Worm (Caenorhabditis elegans) whole organism, L1 larva: ENCODE data around the gene pptr-2.

Source experiments
- C04F5.9 ChIP-seq: sonication (generic microtip); optimal IDR thresholded peaks from 2 replicates; lab custom pipeline; 2016; ENCODE audit warnings: missing genetic modification characterization, missing compliant biosample characterization
- C16A3.4 ChIP-seq: fragments of 150-350 bp; optimal IDR thresholded peaks from 2 replicates; lab custom pipeline; 2014; ENCODE audit warnings: missing biosample characterization, missing genetic modification characterization
- C34B4.2 ChIP-seq: sonication (generic microtip); optimal IDR thresholded peaks from 2 replicates; lab custom pipeline; 2017; ENCODE audit warnings: mild to moderate bottlenecking, missing genetic modification characterization, missing compliant biosample characterization
- aly-2 ChIP-seq: fragments of 150-350 bp; optimal IDR thresholded peaks from 2 replicates; lab custom pipeline; 2014; ENCODE audit warnings: missing biosample characterization, missing genetic modification characterization
- ama-1 ChIP-seq: fragments of 150-350 bp; optimal IDR thresholded peaks from 2 replicates; lab custom pipeline; 2014
- blmp-1 ChIP-seq: fragments of 150-350 bp; optimal IDR thresholded peaks from 2 replicates; lab custom pipeline; 2014; ENCODE audit warnings: missing biosample characterization, missing genetic modification characterization
- ceh-88 ChIP-seq: fragments of 200-800 bp; sonication (Bioruptor generic); IDR thresholded peaks from 2 replicates; pipeline ENCODE4 v1.3.6; 2022; ENCODE audit warnings: missing genetic modification characterization, missing compliant biosample characterization
- dpl-1 ChIP-seq, 3 experiments: fragments of 150-350 bp in 2 of 3; sonication (generic microtip) in 1 of 3; optimal IDR thresholded peaks; 2 replicates each; lab custom pipeline; 2014 to 2017; ENCODE audit warnings: missing biosample characterization in 3 of 3, missing genetic modification characterization in 3 of 3, missing genetic modification reagents in 3 of 3
- dsc-1 ChIP-seq: sonication (generic microtip); optimal IDR thresholded peaks from 2 replicates; lab custom pipeline; 2016; ENCODE audit warnings: mild to moderate bottlenecking, missing genetic modification characterization, missing compliant biosample characterization
- efl-1 ChIP-seq, 4 experiments: fragments of 150-350 bp; optimal IDR thresholded peaks in 3 of 4; peaks in 1 of 4; 1 replicate in 1 of 4; 2 replicates in 3 of 4; lab custom pipeline; 2014; ENCODE audit warnings: missing biosample characterization in 2 of 4, missing genetic modification characterization in 2 of 4, missing genetic modification reagents in 2 of 4
- efl-3 ChIP-seq: fragments of 200-800 bp; sonication (Bioruptor generic); optimal IDR thresholded peaks from 2 replicates; lab custom pipeline; 2018; ENCODE audit warnings: mild to moderate bottlenecking, missing genetic modification characterization, missing compliant biosample characterization
- elt-2 ChIP-seq: sonication (generic microtip); optimal IDR thresholded peaks from 2 replicates; lab custom pipeline; 2016; ENCODE audit warnings: missing genetic modification characterization, mild to moderate bottlenecking, inconsistent platforms, missing compliant biosample characterization, missing genetic modification reagents
- elt-3 ChIP-seq, 6 experiments: fragments of 150-350 bp in 1 of 6; sonication (generic microtip); optimal IDR thresholded peaks; 2 replicates each; lab custom pipeline; 2017 to 2018; ENCODE audit warnings: missing biosample characterization in 6 of 6, missing genetic modification characterization in 6 of 6, inconsistent platforms in 1 of 6
- fkh-8 ChIP-seq: sonication (generic microtip); optimal IDR thresholded peaks from 2 replicates; lab custom pipeline; 2016; ENCODE audit warnings: mild to moderate bottlenecking, missing genetic modification characterization, missing compliant biosample characterization
- grh-1 ChIP-seq: fragments of 200-800 bp; sonication (Bioruptor generic); IDR thresholded peaks from 2 replicates; pipeline ENCODE4 v1.3.6; 2022; ENCODE audit warnings: missing genetic modification reagents, missing genetic modification characterization, missing compliant biosample characterization
- hpl-2 ChIP-seq: fragments of 150-350 bp; optimal IDR thresholded peaks from 2 replicates; lab custom pipeline; 2014; ENCODE audit warnings: missing biosample characterization, missing genetic modification reagents, missing genetic modification characterization
- irx-1 ChIP-seq: sonication (generic microtip); optimal IDR thresholded peaks from 2 replicates; lab custom pipeline; 2016; ENCODE audit warnings: missing genetic modification characterization, missing compliant biosample characterization
- isw-1 ChIP-seq: fragments of 200-800 bp; sonication (Bioruptor generic); IDR thresholded peaks from 2 replicates; pipeline ENCODE4 v1.3.6; 2022; ENCODE audit warnings: missing genetic modification characterization, missing compliant biosample characterization
- jun-1 ChIP-seq: fragments of 150-350 bp; optimal IDR thresholded peaks from 2 replicates; lab custom pipeline; 2014; ENCODE audit warnings: missing biosample characterization, missing genetic modification reagents, missing genetic modification characterization
- lin-13 ChIP-seq: fragments of 150-350 bp; optimal IDR thresholded peaks from 2 replicates; lab custom pipeline; 2014; ENCODE audit warnings: missing biosample characterization, missing genetic modification reagents, missing genetic modification characterization
- lin-14 ChIP-seq: fragments of 200-800 bp; sonication (Bioruptor generic); optimal IDR thresholded peaks from 2 replicates; lab custom pipeline; 2018; ENCODE audit warnings: mild to moderate bottlenecking, missing genetic modification characterization, moderate library complexity, missing compliant biosample characterization
- lin-15B ChIP-seq: fragments of 150-350 bp; sonication (generic microtip); optimal IDR thresholded peaks from 3 replicates; lab custom pipeline; 2014; ENCODE audit warnings: missing biosample characterization, missing genetic modification characterization
- lsy-2 ChIP-seq, 2 experiments: fragments of 150-350 bp; optimal IDR thresholded peaks; 2 replicates each; lab custom pipeline; 2014; ENCODE audit warnings: missing biosample characterization in 2 of 2, missing genetic modification characterization in 2 of 2
- nhr-20 ChIP-seq: sonication (generic microtip); optimal IDR thresholded peaks from 2 replicates; lab custom pipeline; 2016; ENCODE audit warnings: mild to moderate bottlenecking, missing genetic modification characterization, missing compliant biosample characterization
- nhr-47 ChIP-seq: sonication (generic microtip); optimal IDR thresholded peaks from 2 replicates; lab custom pipeline; 2016; ENCODE audit warnings: mild to moderate bottlenecking, missing genetic modification characterization, moderate library complexity, missing compliant biosample characterization
- nhr-71 ChIP-seq: sonication (generic microtip); optimal IDR thresholded peaks from 2 replicates; lab custom pipeline; 2016; ENCODE audit warnings: mild to moderate bottlenecking, missing genetic modification characterization, moderate library complexity, missing compliant biosample characterization
- nhr-76 ChIP-seq: sonication (generic microtip); optimal IDR thresholded peaks from 2 replicates; lab custom pipeline; 2017; ENCODE audit warnings: missing biosample characterization, missing genetic modification characterization
- nhr-77 ChIP-seq: fragments of 150-350 bp; optimal IDR thresholded peaks from 2 replicates; lab custom pipeline; 2014; ENCODE audit warnings: missing biosample characterization, missing genetic modification characterization
- nhr-84 ChIP-seq: sonication (generic microtip); optimal IDR thresholded peaks from 2 replicates; lab custom pipeline; 2017; ENCODE audit warnings: missing biosample characterization, missing genetic modification characterization
- nhr-85 ChIP-seq: sonication (generic microtip); peaks from one replicate; lab custom pipeline; 2016; ENCODE audit warnings: missing genetic modification characterization, inconsistent platforms, missing compliant biosample characterization
- nhr-90 ChIP-seq: sonication (generic microtip); optimal IDR thresholded peaks from 2 replicates; lab custom pipeline; 2016; ENCODE audit warnings: mild to moderate bottlenecking, missing genetic modification characterization, missing compliant biosample characterization; ENCODE audit not compliant: poor library complexity
- pag-3 ChIP-seq: sonication (generic microtip); optimal IDR thresholded peaks from 2 replicates; lab custom pipeline; 2017; ENCODE audit warnings: missing genetic modification characterization, mild to moderate bottlenecking, missing compliant biosample characterization, antibody characterized with exemption, borderline replicate concordance; ENCODE audit not compliant: insufficient read depth
- pax-3 ChIP-seq: fragments of 200-800 bp; sonication (Bioruptor generic); optimal IDR thresholded peaks from 2 replicates; lab custom pipeline; 2018; ENCODE audit warnings: mild to moderate bottlenecking, missing genetic modification characterization, moderate library complexity, missing compliant biosample characterization
- skn-1 ChIP-seq: fragments of 150-350 bp; optimal IDR thresholded peaks from 2 replicates; lab custom pipeline; 2014; ENCODE audit warnings: missing biosample characterization, missing genetic modification characterization
- snpc-4 ChIP-seq: fragments of 150-350 bp; optimal IDR thresholded peaks from 2 replicates; lab custom pipeline; 2014; ENCODE audit warnings: missing biosample characterization, missing genetic modification characterization
- snu-23 ChIP-seq: sonication (generic microtip); optimal IDR thresholded peaks from 2 replicates; lab custom pipeline; 2016; ENCODE audit warnings: missing genetic modification characterization, missing compliant biosample characterization
- unc-62 ChIP-seq: fragments of 150-350 bp; optimal IDR thresholded peaks from 2 replicates; lab custom pipeline; 2014; ENCODE audit warnings: missing biosample characterization, missing genetic modification reagents, missing genetic modification characterization
- unc-86 ChIP-seq: sonication (generic microtip); optimal IDR thresholded peaks from 2 replicates; lab custom pipeline; 2016; ENCODE audit warnings: missing genetic modification characterization, missing compliant biosample characterization
- xbp-1 ChIP-seq: sonication (generic microtip); optimal IDR thresholded peaks from 2 replicates; lab custom pipeline; 2016; ENCODE audit warnings: missing genetic modification characterization, missing compliant biosample characterization
- zag-1 ChIP-seq: fragments of 150-350 bp; optimal IDR thresholded peaks from 2 replicates; lab custom pipeline; 2014; ENCODE audit warnings: missing biosample characterization, missing genetic modification characterization
- zip-4 ChIP-seq: fragments of 200-800 bp; sonication (Bioruptor generic); optimal IDR thresholded peaks from 2 replicates; lab custom pipeline; 2018; ENCODE audit warnings: mild to moderate bottlenecking, missing genetic modification characterization, moderate library complexity, missing compliant biosample characterization
- ztf-11 ChIP-seq, 2 experiments: sonication (generic microtip); optimal IDR thresholded peaks; 2 replicates each; lab custom pipeline; 2016 to 2017; ENCODE audit warnings: missing genetic modification characterization in 2 of 2, missing biosample characterization in 1 of 2, missing compliant biosample characterization in 1 of 2
- ztf-4 ChIP-seq: fragments of 150-350 bp; optimal IDR thresholded peaks from 2 replicates; lab custom pipeline; 2014; ENCODE audit warnings: missing biosample characterization, missing genetic modification characterization

Gene pptr-2

DNA sequence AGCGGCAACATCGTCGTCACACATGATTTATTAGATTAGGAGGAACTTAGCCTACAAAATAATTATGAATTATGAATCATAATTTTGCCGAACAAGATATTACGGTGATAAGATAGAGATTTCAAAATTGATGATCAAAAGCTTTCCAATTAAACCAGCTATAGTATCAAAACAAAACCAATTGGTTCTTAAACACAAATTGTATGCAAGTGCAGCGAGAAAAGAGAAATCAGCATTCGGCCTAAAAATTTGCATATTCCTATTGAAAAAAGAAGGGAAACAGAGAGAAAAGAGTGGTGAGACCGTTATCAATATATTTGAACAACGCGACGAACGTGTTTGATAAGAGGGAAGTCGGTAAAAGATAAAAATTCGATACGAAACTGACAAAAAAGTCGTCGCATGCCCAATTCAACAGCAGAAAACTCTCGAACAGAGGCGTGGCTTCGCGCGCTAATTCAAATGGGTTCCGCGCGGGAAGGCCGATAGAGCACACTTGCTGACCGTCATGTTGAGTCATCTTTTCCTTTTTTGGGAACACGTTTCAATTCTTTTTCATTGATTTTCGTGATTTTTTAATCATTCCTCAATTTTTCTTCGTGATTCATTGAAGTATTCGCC, 43.5 kb upstream of the pptr-2 start, which contains the start of gene act-2 (continued):
- TF ChIP-seq fkh-8 (peak; percentile 87), dsc-1 (no peak), lin-15B (peak; percentile 65), nhr-84 (tag; lab: Kevin White, UChicago) (no peak), dpl-1 (GFP tag; optimal IDR thresholded peaks at IDR 0.05; lab: Kevin White, UChicago) (peak; percentile 89 to 93 (median 93)), xbp-1 (peak; percentile 69), nhr-76 (tag; lab: Kevin White, UChicago) (no peak), C16A3.4 (tag; lab: Kevin White, UChicago) (peak; percentile 66)

DNA sequence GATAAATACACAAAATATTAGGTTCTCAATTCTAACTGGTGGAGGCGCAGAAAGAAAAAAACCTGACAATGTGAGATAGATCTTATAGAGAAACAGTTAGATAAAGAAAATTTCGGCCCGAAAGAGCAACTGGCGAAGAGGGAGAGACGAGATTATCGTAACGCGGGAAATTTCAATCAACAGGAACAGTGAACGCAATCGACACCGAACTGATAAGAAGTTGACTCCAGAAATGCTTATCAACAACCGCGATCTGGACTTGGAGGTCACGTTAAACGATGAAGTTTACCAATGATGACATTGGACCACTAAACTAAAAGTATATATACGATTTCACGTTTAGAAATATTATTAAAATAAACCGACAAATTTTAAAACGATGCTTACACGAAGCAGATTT, 41.7 kb upstream of the pptr-2 start:
- TF ChIP-seq nhr-47 (tag; lab: Kevin White, UChicago) (peak; percentile 27), ceh-88 (GFP tag; lab: Robert Waterston, UW) (no peak), lsy-2 (tag; optimal IDR thresholded peaks at IDR 0.05; lab: Kevin White, UChicago) (peak in 1 of 2 experiments; percentile 18), skn-1 (tag; lab: Kevin White, UChicago) (no peak), nhr-71 (tag; lab: Kevin White, UChicago) (peak; percentile 49), snpc-4 (tag; lab: Kevin White, UChicago) (no peak), elt-3 (tag; optimal IDR thresholded peaks at IDR 0.05; lab: Kevin White, UChicago) (peak in 1 of 6 experiments; percentile 21), irx-1 (tag; lab: Kevin White, UChicago) (no peak), nhr-20 (tag; lab: Kevin White, UChicago) (peak; percentile 34), ama-1 (lab: Kevin White, UChicago) (peak; percentile 85), lin-13 (peak; percentile 37), snu-23 (peak; percentile 50), aly-2 (tag; lab: Kevin White, UChicago) (peak; percentile 96), dpl-1 (GFP tag; optimal IDR thresholded peaks at IDR 0.05; lab: Kevin White, UChicago) (peak in 1 of 3 experiments; percentile 3), efl-1 (optimal IDR thresholded peaks at IDR 0.05; lab: Kevin White, UChicago) (no peak), efl-1 (GFP tag; optimal IDR thresholded peaks at IDR 0.05 in 1 of 2; lab: Kevin White, UChicago) (peak in 1 of 2 experiments; percentile 76), nhr-85 (tag; lab: Kevin White, UChicago) (peak; percentile 44), nhr-90 (tag; lab: Kevin White, UChicago) (peak; percentile 27), lin-14 (peak; percentile 12)

DNA sequence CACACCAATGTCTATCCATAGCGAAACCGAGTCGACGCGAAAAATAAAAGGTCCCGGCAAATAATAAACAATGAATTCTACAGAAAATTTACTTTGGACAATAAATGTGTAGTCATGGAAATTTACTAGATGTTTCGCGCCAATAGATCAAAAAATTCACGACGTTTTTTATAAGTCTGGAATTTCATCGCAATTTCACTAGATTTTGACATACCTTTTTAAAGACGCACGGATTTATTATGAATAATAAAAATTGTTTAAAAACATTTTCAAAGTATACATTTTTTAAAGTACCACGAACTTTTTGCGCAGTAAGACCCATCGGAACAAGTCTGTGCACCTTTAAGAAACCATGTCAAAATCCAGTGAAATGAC, 41.3 kb upstream of the pptr-2 start:
- TF ChIP-seq nhr-77 (tag; lab: Kevin White, UChicago), result no peak
- no peak for TF ChIP-seq zip-4 (GFP tag; lab: Kevin White, UChicago)
- TF ChIP-seq irx-1 (tag; lab: Kevin White, UChicago), result no peak
- TF ChIP-seq C34B4.2 (tag; lab: Kevin White, UChicago), result no peak
- no peak for TF ChIP-seq unc-86 (tag; lab: Kevin White, UChicago)
- no peak for TF ChIP-seq blmp-1 (tag; lab: Kevin White, UChicago)
- no peak for TF ChIP-seq snpc-4 (tag; lab: Kevin White, UChicago)
- TF ChIP-seq elt-2 (tag; lab: Kevin White, UChicago), result no peak
- TF ChIP-seq nhr-85 (tag; lab: Kevin White, UChicago), result peak; percentile 41
- TF ChIP-seq efl-3 (GFP tag; lab: Kevin White, UChicago), result no peak
- peak; percentile 26 for TF ChIP-seq ztf-4

DNA sequence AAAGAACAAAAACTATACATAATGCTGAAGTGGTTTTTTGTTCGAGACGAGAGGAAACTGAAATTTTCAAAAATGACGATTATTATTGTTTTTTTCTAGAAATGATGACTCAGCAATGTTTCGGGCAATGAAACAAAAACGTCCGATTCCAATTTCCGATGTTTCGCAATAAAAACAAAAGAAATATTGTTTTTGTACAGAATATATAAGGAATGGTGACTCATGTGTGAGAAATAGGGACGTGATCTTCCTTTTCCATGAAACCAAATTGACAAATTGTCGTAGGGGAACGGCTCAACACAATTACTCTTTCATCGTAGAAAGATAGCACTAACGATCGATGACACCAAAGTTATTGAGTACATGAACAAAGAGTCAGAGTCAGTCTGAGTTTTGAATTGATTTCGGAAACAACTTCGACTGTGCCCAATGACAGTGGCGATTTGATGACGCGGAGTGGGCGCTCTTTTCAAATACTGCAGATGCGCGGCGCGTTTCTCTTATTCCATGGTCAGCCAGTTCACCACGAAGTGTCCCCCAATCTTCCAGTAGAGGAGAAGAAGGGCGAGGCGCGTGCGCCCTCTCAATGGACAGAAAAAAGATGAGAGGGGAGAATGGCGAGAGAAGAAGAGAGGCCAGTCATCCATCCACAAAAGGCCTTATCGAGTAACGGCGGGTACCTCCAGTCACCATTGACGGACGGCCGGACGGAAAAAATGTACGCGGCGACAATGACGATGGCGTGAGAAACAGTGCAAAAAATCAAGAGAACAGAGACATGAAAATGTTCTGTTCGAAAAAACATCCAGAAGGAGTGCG, 40.7 kb upstream of the pptr-2 start:
- TF ChIP-seq dsc-1, result no peak
- no peak for TF ChIP-seq isw-1 (GFP tag; lab: Robert Waterston, UW)
- no peak for TF ChIP-seq skn-1 (tag; lab: Kevin White, UChicago)
- peak; percentile 14 for TF ChIP-seq unc-86 (tag; lab: Kevin White, UChicago)
- no peak for TF ChIP-seq nhr-84 (tag; lab: Kevin White, UChicago)
- TF ChIP-seq unc-62 (GFP tag; lab: Kevin White, UChicago), result no peak
- no peak for TF ChIP-seq ztf-11 (tag; optimal IDR thresholded peaks at IDR 0.05; lab: Kevin White, UChicago)
- no peak for TF ChIP-seq C34B4.2 (tag; lab: Kevin White, UChicago)
- TF ChIP-seq snpc-4 (tag; lab: Kevin White, UChicago), result peak; percentile 13
- no peak for TF ChIP-seq zag-1
- TF ChIP-seq grh-1, result peak; percentile 36; the same call in 1 of the 2 replicates
- TF ChIP-seq nhr-76 (tag; lab: Kevin White, UChicago), result no peak
- TF ChIP-seq C04F5.9 (tag; lab: Kevin White, UChicago), result no peak
- TF ChIP-seq pax-3, result no peak
- no peak for TF ChIP-seq pag-3 (tag; lab: Kevin White, UChicago)
- no peak for TF ChIP-seq hpl-2 (GFP tag; lab: Kevin White, UChicago)
- no peak for TF ChIP-seq jun-1 (tag; lab: Kevin White, UChicago)
- peak; percentile 1 for TF ChIP-seq lin-13
- TF ChIP-seq nhr-90 (tag; lab: Kevin White, UChicago), result no peak
